Worm (Caenorhabditis elegans) whole organism, L1 larva: ENCODE data around the gene npp-5.
A peak's percentile ranks its signal among the peaks of the same experiment; 100 is the strongest.

Source experiments
- F16B12.6 ChIP-seq: fragments of 150-350 bp; optimal IDR thresholded peaks from 2 replicates; lab custom pipeline; 2014; ENCODE audit warnings: missing biosample characterization, missing genetic modification characterization
- ama-1 ChIP-seq: fragments of 150-350 bp; optimal IDR thresholded peaks from 2 replicates; lab custom pipeline; 2014
- ceh-63 ChIP-seq: fragments of 200-800 bp; sonication (Bioruptor generic); optimal IDR thresholded peaks from 2 replicates; lab custom pipeline; 2018; ENCODE audit warnings: mild to moderate bottlenecking, missing genetic modification characterization, missing compliant biosample characterization
- ceh-82 ChIP-seq, 3 experiments: fragments of 150-350 bp in 1 of 3; sonication (generic microtip) in 2 of 3; optimal IDR thresholded peaks; 2 replicates each; lab custom pipeline; 2014 to 2017; ENCODE audit warnings: missing biosample characterization in 3 of 3, missing genetic modification characterization in 3 of 3
- ces-1 ChIP-seq: fragments of 150-350 bp; optimal IDR thresholded peaks from 2 replicates; lab custom pipeline; 2014; ENCODE audit warnings: missing biosample characterization, missing genetic modification reagents, missing genetic modification characterization
- dpl-1 ChIP-seq, 3 experiments: fragments of 150-350 bp in 2 of 3; sonication (generic microtip) in 1 of 3; optimal IDR thresholded peaks; 2 replicates each; lab custom pipeline; 2014 to 2017; ENCODE audit warnings: missing biosample characterization in 3 of 3, missing genetic modification characterization in 3 of 3, missing genetic modification reagents in 3 of 3
- efl-1 ChIP-seq, 4 experiments: fragments of 150-350 bp; optimal IDR thresholded peaks in 3 of 4; peaks in 1 of 4; 1 replicate in 1 of 4; 2 replicates in 3 of 4; lab custom pipeline; 2014; ENCODE audit warnings: missing biosample characterization in 2 of 4, missing genetic modification characterization in 2 of 4, missing genetic modification reagents in 2 of 4
- egl-13 ChIP-seq: sonication (generic microtip); optimal IDR thresholded peaks from 2 replicates; lab custom pipeline; 2016; ENCODE audit warnings: missing genotype, missing genetic modification reagents, missing genetic modification characterization, missing compliant biosample characterization
- egl-27 ChIP-seq, 2 experiments: fragments of 150-350 bp in 1 of 2; sonication (generic microtip); optimal IDR thresholded peaks; 3 replicates each; lab custom pipeline; 2017 to 2018; ENCODE audit warnings: missing biosample characterization in 2 of 2, missing genetic modification characterization in 2 of 2, missing genetic modification reagents in 2 of 2
- elt-3 ChIP-seq, 6 experiments: fragments of 150-350 bp in 1 of 6; sonication (generic microtip); optimal IDR thresholded peaks; 2 replicates each; lab custom pipeline; 2017 to 2018; ENCODE audit warnings: missing biosample characterization in 6 of 6, missing genetic modification characterization in 6 of 6, inconsistent platforms in 1 of 6
- fkh-4 ChIP-seq: sonication (generic microtip); optimal IDR thresholded peaks from 2 replicates; lab custom pipeline; 2016; ENCODE audit warnings: missing compliant biosample characterization, missing genetic modification characterization, borderline replicate concordance
- hlh-17 ChIP-seq: fragments of 200-800 bp; sonication (Bioruptor generic); optimal IDR thresholded peaks from 2 replicates; lab custom pipeline; 2018; ENCODE audit warnings: missing genetic modification characterization, mild to moderate bottlenecking, missing compliant biosample characterization, moderate library complexity, borderline replicate concordance
- isw-1 ChIP-seq: fragments of 200-800 bp; sonication (Bioruptor generic); IDR thresholded peaks from 2 replicates; pipeline ENCODE4 v1.3.6; 2022; ENCODE audit warnings: missing genetic modification characterization, missing compliant biosample characterization
- jun-1 ChIP-seq: fragments of 150-350 bp; optimal IDR thresholded peaks from 2 replicates; lab custom pipeline; 2014; ENCODE audit warnings: missing biosample characterization, missing genetic modification reagents, missing genetic modification characterization
- lin-13 ChIP-seq: fragments of 150-350 bp; optimal IDR thresholded peaks from 2 replicates; lab custom pipeline; 2014; ENCODE audit warnings: missing biosample characterization, missing genetic modification reagents, missing genetic modification characterization
- lin-14 ChIP-seq: fragments of 200-800 bp; sonication (Bioruptor generic); optimal IDR thresholded peaks from 2 replicates; lab custom pipeline; 2018; ENCODE audit warnings: mild to moderate bottlenecking, missing genetic modification characterization, moderate library complexity, missing compliant biosample characterization
- lin-35 ChIP-seq, 2 experiments: fragments of 150-350 bp; optimal IDR thresholded peaks; 2 replicates each; lab custom pipeline; 2014; ENCODE audit warnings: missing biosample characterization in 2 of 2, missing genetic modification characterization in 2 of 2, missing genetic modification reagents in 2 of 2
- lsy-2 ChIP-seq, 2 experiments: fragments of 150-350 bp; optimal IDR thresholded peaks; 2 replicates each; lab custom pipeline; 2014; ENCODE audit warnings: missing biosample characterization in 2 of 2, missing genetic modification characterization in 2 of 2
- mep-1 ChIP-seq: fragments of 150-350 bp; optimal IDR thresholded peaks from 2 replicates; lab custom pipeline; 2014; ENCODE audit warnings: missing biosample characterization, missing genetic modification characterization
- nhr-11 ChIP-seq: fragments of 150-350 bp; optimal IDR thresholded peaks from 2 replicates; lab custom pipeline; 2014; ENCODE audit warnings: missing biosample characterization, missing genetic modification characterization
- nhr-12 ChIP-seq: sonication (generic microtip); optimal IDR thresholded peaks from 2 replicates; lab custom pipeline; 2017; ENCODE audit warnings: missing biosample characterization, missing genetic modification characterization
- nhr-47 ChIP-seq: sonication (generic microtip); optimal IDR thresholded peaks from 2 replicates; lab custom pipeline; 2016; ENCODE audit warnings: mild to moderate bottlenecking, missing genetic modification characterization, moderate library complexity, missing compliant biosample characterization
- nhr-76 ChIP-seq: sonication (generic microtip); optimal IDR thresholded peaks from 2 replicates; lab custom pipeline; 2017; ENCODE audit warnings: missing biosample characterization, missing genetic modification characterization
- nhr-85 ChIP-seq: sonication (generic microtip); peaks from one replicate; lab custom pipeline; 2016; ENCODE audit warnings: missing genetic modification characterization, inconsistent platforms, missing compliant biosample characterization
- rnt-1 ChIP-seq: sonication (generic microtip); optimal IDR thresholded peaks from 2 replicates; lab custom pipeline; 2016; ENCODE audit warnings: mild to moderate bottlenecking, missing genetic modification characterization, moderate library complexity, missing compliant biosample characterization
- snu-23 ChIP-seq: sonication (generic microtip); optimal IDR thresholded peaks from 2 replicates; lab custom pipeline; 2016; ENCODE audit warnings: missing genetic modification characterization, missing compliant biosample characterization
- swsn-7 ChIP-seq: sonication (generic microtip); optimal IDR thresholded peaks from 2 replicates; lab custom pipeline; 2016; ENCODE audit warnings: missing genetic modification characterization, missing compliant biosample characterization
- tbx-2 ChIP-seq: sonication (generic microtip); optimal IDR thresholded peaks from 2 replicates; lab custom pipeline; 2016; ENCODE audit warnings: missing genetic modification characterization, missing compliant biosample characterization
- unc-86 ChIP-seq: sonication (generic microtip); optimal IDR thresholded peaks from 2 replicates; lab custom pipeline; 2016; ENCODE audit warnings: missing genetic modification characterization, missing compliant biosample characterization
- unc-98 ChIP-seq: fragments of 200-800 bp; sonication (Bioruptor generic); IDR thresholded peaks from 2 replicates; pipeline ENCODE4 v1.3.6; 2022; ENCODE audit warnings: missing genetic modification characterization, missing compliant biosample characterization
- ztf-11 ChIP-seq, 2 experiments: sonication (generic microtip); optimal IDR thresholded peaks; 2 replicates each; lab custom pipeline; 2016 to 2017; ENCODE audit warnings: missing genetic modification characterization in 2 of 2, missing biosample characterization in 1 of 2, missing compliant biosample characterization in 1 of 2
- ztf-4 ChIP-seq: fragments of 150-350 bp; optimal IDR thresholded peaks from 2 replicates; lab custom pipeline; 2014; ENCODE audit warnings: missing biosample characterization, missing genetic modification characterization

Gene npp-5

DNA sequence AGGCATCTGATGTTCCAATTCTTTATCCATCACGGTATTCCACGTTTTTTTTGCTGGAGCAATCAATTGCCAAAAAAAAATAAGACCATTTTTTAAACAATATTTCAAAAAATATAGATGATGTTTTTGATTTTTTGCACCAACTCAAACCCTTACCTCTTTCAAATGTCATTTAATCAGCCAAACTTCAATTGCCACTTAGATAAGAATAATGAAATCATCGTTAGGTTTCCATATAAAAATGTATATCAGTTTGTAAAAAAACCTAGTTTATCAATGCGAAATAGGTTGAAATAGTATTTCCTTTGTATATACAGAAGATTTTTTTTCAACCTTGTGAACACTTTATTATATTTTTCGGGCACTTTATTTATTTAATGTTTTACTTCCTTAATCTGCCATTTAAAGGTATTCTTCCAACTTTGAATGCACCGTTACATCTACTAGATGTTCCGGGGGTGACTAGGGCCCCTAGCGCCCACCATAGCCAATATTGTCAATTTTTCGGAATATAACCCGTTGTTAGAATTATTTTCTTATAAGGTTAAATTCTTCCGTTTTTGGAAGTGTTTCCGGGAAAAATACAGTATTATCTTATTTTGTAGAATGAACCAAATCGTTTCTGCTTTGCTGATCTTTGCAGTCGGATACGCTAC is 30.3 kb downstream of the npp-5 start, which contains the start of the genes F54D5.23 and F54D5.4:
TSS of gene F54D5.23 (minus strand) at position 75 of the 656 bp plus-strand sequence.
TSS of gene F54D5.4 (plus strand) at position 606 of the 656 bp plus-strand sequence.
- TF ChIP-seq lin-14 (GFP tag; lab: Kevin White, UChicago) = no peak
- no peak for TF ChIP-seq nhr-11 (tag; lab: Kevin White, UChicago)
- TF ChIP-seq lin-13 = no peak
- TF ChIP-seq nhr-12 (tag; lab: Kevin White, UChicago) = no peak
- no peak for TF ChIP-seq nhr-47

DNA sequence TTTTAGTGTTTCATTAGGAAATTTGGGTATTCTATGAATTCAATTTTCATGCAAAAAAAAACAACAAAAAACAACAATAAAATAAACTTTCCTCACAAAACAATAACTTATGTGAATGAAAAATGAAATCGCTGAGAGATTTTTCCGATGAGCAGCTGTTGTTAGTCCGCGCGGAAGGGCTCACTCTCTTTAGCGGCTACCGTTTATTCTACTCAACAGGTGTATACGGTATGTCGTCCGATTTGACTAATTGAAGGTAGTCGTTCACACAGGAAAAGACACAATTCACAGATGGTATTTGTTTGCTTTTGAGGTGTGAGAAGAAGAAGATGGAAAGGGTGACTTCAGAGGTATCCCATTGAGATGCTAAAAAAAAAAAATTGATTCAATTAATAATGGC is 30.9 kb downstream of the npp-5 start:
- no peak for TF ChIP-seq nhr-47
- no peak for TF ChIP-seq lsy-2 (tag; optimal IDR thresholded peaks at IDR 0.05; lab: Kevin White, UChicago)
- no peak for TF ChIP-seq fkh-4 (tag; lab: Kevin White, UChicago)
- TF ChIP-seq hlh-17 (GFP tag; lab: Kevin White, UChicago) = no peak
- no peak for TF ChIP-seq ceh-63 (GFP tag; lab: Kevin White, UChicago)
- no peak for TF ChIP-seq jun-1
- TF ChIP-seq efl-1 (optimal IDR thresholded peaks at IDR 0.05; lab: Kevin White, UChicago) = no peak
- peak in 1 of 2 experiments; percentile 50 for TF ChIP-seq efl-1 (GFP tag; optimal IDR thresholded peaks at IDR 0.05 in 1 of 2; lab: Kevin White, UChicago)
- no peak for TF ChIP-seq nhr-76 (tag; lab: Kevin White, UChicago)

DNA sequence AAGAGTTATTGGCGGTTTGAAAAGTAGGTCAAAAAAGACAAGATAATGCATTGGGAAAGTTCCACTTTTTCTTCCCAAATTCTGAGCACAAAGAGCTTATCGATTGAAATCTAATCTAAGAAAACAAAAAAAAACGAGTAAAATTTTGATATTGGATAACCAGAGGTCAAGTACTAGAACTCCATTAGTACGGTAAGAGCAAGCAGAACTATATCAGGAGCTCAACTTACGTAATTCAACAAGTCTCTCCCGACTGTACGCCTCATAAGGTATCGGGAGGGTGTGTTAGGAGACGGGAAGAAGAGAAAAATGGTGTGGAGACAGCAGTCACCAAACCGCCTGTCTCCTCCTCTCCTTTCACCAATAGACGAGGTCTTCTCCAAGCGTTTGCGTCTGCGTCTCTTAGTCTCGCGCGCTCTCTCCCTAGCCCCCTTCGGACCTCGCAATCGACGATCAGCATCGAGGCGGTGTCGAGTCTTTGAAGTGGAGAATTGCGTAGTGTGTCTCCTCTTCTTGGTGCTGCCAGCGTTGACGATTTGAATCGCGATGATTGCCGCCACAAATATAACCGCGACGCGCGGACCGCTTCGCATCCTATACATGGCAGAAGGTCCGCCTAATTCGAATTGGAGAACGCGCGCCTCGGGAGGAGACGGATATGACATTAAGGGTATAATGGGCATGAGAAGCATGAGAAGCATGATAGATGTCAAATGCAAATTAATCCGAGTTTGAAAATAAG is 32.5 kb downstream of the npp-5 start, which contains the start of gene F54D5.5:
TSS of gene F54D5.5 (minus strand) at position 51 of the 742 bp plus-strand sequence.
- TF ChIP-seq unc-86 (tag; lab: Kevin White, UChicago) (peak; percentile 7), dpl-1 (GFP tag; optimal IDR thresholded peaks at IDR 0.05; lab: Kevin White, UChicago) (peak in 2 of 3 experiments; percentile 22 to 75), ces-1 (GFP tag; lab: Kevin White, UChicago) (no peak), lsy-2 (tag; optimal IDR thresholded peaks at IDR 0.05; lab: Kevin White, UChicago) (peak in 1 of 2 experiments; percentile 45), tbx-2 (peak; percentile 3), ceh-82 (tag; optimal IDR thresholded peaks at IDR 0.05; lab: Kevin White, UChicago) (peak in 2 of 3 experiments; percentile 12 to 28), mep-1 (tag; lab: Kevin White, UChicago) (peak; percentile 44), swsn-7 (tag; lab: Kevin White, UChicago) (no peak), snu-23 (peak; percentile 9), lin-14 (GFP tag; lab: Kevin White, UChicago) (peak; percentile 46), rnt-1 (tag; lab: Kevin White, UChicago) (peak; percentile 5), egl-27 (tag; optimal IDR thresholded peaks at IDR 0.05; lab: Kevin White, UChicago) (no peak), elt-3 (tag; optimal IDR thresholded peaks at IDR 0.05; lab: Kevin White, UChicago) (no peak), unc-98 (GFP tag; lab: Robert Waterston, UW) (no peak), lin-35 (GFP tag; optimal IDR thresholded peaks at IDR 0.05; lab: Kevin White, UChicago) (peak; percentile 45 to 47), ztf-4 (tag; lab: Kevin White, UChicago) (no peak), efl-1 (optimal IDR thresholded peaks at IDR 0.05; lab: Kevin White, UChicago) (peak; percentile 25 to 62), efl-1 (GFP tag; optimal IDR thresholded peaks at IDR 0.05 in 1 of 2; lab: Kevin White, UChicago) (peak; percentile 61 to 95), F16B12.6 (tag; lab: Kevin White, UChicago) (peak; percentile 1), nhr-85 (tag; lab: Kevin White, UChicago) (peak; percentile 25), egl-13 (tag; lab: Kevin White, UChicago) (peak; percentile 8), ama-1 (no peak), ztf-11 (tag; optimal IDR thresholded peaks at IDR 0.05; lab: Kevin White, UChicago) (peak in 1 of 2 experiments; percentile 40)

DNA sequence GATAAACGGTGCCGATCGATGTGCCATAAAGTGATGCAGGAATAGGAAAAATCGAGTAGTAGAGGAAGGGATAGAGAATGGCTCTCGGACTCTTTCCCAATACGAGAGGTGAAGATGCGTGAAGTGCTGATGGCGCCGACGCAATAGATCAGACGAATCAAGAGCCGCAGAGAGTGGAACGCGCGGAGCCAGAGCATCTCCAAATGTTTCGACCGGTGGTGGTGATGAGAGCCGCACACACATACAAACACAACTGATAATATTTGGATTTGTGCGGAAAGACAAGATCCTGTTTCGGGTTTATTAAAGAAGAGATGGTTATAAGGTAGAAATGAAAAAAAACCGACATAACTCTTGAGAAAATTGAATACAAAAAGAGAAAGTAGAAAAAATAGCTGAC is 35.5 kb downstream of the npp-5 start, which contains the start of gene F54D5.15:
TSS of gene F54D5.15 (minus strand) at position 101 of the 400 bp plus-strand sequence.
- no peak for TF ChIP-seq isw-1 (GFP tag; lab: Robert Waterston, UW)
- TF ChIP-seq, all 84 proteins: peak for 0
